Worm (Caenorhabditis elegans) whole organism, young adult: ENCODE measurements around the gene ZK897.10.

Experiments used
- B0019.2 ChIP-seq: fragments of 200-800 bp; sonication (Bioruptor generic); conservative IDR thresholded peaks from 2 replicates; pipeline ENCODE4 v1.3.6; 2022; ENCODE audit warnings: missing genetic modification reagents, missing genetic modification characterization, missing compliant biosample characterization
- F10E7.11 ChIP-seq: sonication (generic microtip); optimal IDR thresholded peaks from 2 replicates; lab custom pipeline; 2017; ENCODE audit warnings: mild to moderate bottlenecking, missing genetic modification characterization, moderate library complexity, missing compliant biosample characterization
- F49E8.2 ChIP-seq: sonication (generic microtip); optimal IDR thresholded peaks from 3 replicates; lab custom pipeline; 2017; ENCODE audit warnings: missing genetic modification characterization, mild to moderate bottlenecking, missing compliant biosample characterization, antibody characterized with exemption, moderate library complexity; ENCODE audit not compliant: insufficient read depth
- Y53F4B.3 ChIP-seq: fragments of 200-800 bp; sonication (Bioruptor generic); IDR thresholded peaks from 2 replicates; pipeline ENCODE4 v1.3.6; 2022; ENCODE audit warnings: missing genetic modification reagents, missing genetic modification characterization, missing compliant biosample characterization
- Y56A3A.18 ChIP-seq: fragments of 200-800 bp; sonication (Bioruptor generic); IDR thresholded peaks from 2 replicates; pipeline ENCODE4 v1.3.6; 2022; ENCODE audit warnings: missing genetic modification reagents, missing genetic modification characterization, missing compliant biosample characterization
- egl-44 ChIP-seq: fragments of 200-800 bp; sonication (Bioruptor generic); IDR thresholded peaks from 2 replicates; pipeline ENCODE4 v1.3.6; 2022; ENCODE audit warnings: missing genetic modification reagents, missing genetic modification characterization, missing compliant biosample characterization
- nfya-1 ChIP-seq: sonication (generic microtip); optimal IDR thresholded peaks from 2 replicates; lab custom pipeline; 2017; ENCODE audit warnings: antibody characterized with exemption, missing compliant biosample characterization, missing genetic modification characterization, borderline replicate concordance; ENCODE audit not compliant: insufficient read depth
- nhr-27 ChIP-seq: fragments of 200-800 bp; sonication (Bioruptor generic); optimal IDR thresholded peaks from 2 replicates; lab custom pipeline; 2018; ENCODE audit warnings: mild to moderate bottlenecking, missing genetic modification characterization, moderate library complexity, missing compliant biosample characterization
- pbrm-1 ChIP-seq: fragments of 200-800 bp; sonication (Bioruptor generic); IDR thresholded peaks from 2 replicates; pipeline ENCODE4 v1.3.6; 2022; ENCODE audit warnings: missing genetic modification reagents, missing genetic modification characterization, missing compliant biosample characterization
- pha-4 ChIP-seq: fragments of 150-350 bp; sonication (generic microtip); optimal IDR thresholded peaks from 2 replicates; lab custom pipeline; 2014; ENCODE audit warnings: missing biosample characterization, missing genetic modification reagents, missing genetic modification characterization
- snpc-1.3 ChIP-seq: sonication (generic microtip); optimal IDR thresholded peaks from 2 replicates; lab custom pipeline; 2017; ENCODE audit warnings: missing genetic modification characterization, mild to moderate bottlenecking, missing compliant biosample characterization, antibody characterized with exemption, moderate library complexity, missing genotype, missing genetic modification reagents; ENCODE audit not compliant: insufficient read depth
- tbp1 ChIP-seq: fragments of 200-800 bp; sonication (Bioruptor generic); optimal IDR thresholded peaks from 2 replicates; lab custom pipeline; 2018; ENCODE audit warnings: mild to moderate bottlenecking, missing genetic modification characterization, missing compliant biosample characterization

ce11 chrIV:12755641-12756040 is 9.5 kb upstream of the ZK897.10 start:
- TF ChIP-seq pha-4: no peak
- no peak for TF ChIP-seq tbp1 (GFP tag; lab: Kevin White, UChicago)
- no peak for TF ChIP-seq F49E8.2 (tag; lab: Kevin White, UChicago)
- no peak for TF ChIP-seq pbrm-1 (GFP tag; lab: Robert Waterston, UW)
- TF ChIP-seq nhr-27 (tag; lab: Kevin White, UChicago): no peak
- no peak for TF ChIP-seq snpc-1.3
- TF ChIP-seq Y56A3A.18 (GFP tag; lab: Robert Waterston, UW): no peak
- no peak for TF ChIP-seq egl-44 (GFP tag; lab: Robert Waterston, UW)
- no peak for TF ChIP-seq F10E7.11 (tag; lab: Kevin White, UChicago)
- no peak for TF ChIP-seq B0019.2 (GFP tag; lab: Robert Waterston, UW)
- no peak for TF ChIP-seq Y53F4B.3
- TF ChIP-seq nfya-1: no peak
